Worm (Caenorhabditis elegans) whole organism, L4 larva: ENCODE data around the gene mrpl-48.
A peak's percentile ranks its signal among the peaks of the same experiment; 100 is the strongest.

Experiments
- D1046.2 ChIP-seq: fragments of 200-800 bp; sonication (Bioruptor generic); IDR thresholded peaks from 2 replicates; pipeline ENCODE4 v1.3.6; 2022; ENCODE audit warnings: missing genetic modification characterization, missing compliant biosample characterization
- F10B5.3 ChIP-seq: sonication (generic microtip); optimal IDR thresholded peaks from 2 replicates; lab custom pipeline; 2016; ENCODE audit warnings: mild to moderate bottlenecking, missing genetic modification characterization, missing compliant biosample characterization
- F26F4.8 ChIP-seq: fragments of 200-800 bp; sonication (Bioruptor generic); conservative IDR thresholded peaks from 2 replicates; pipeline ENCODE4 v1.3.6; 2022; ENCODE audit warnings: missing genetic modification characterization, missing compliant biosample characterization
- T20F7.1 ChIP-seq: fragments of 200-800 bp; sonication (Bioruptor generic); optimal IDR thresholded peaks from 2 replicates; lab custom pipeline; 2018; ENCODE audit warnings: mild to moderate bottlenecking, missing genetic modification characterization, missing compliant biosample characterization
- Y48G9A.11 ChIP-seq: fragments of 200-800 bp; sonication (Bioruptor generic); IDR thresholded peaks from 2 replicates; pipeline ENCODE4 v1.3.6; 2022; ENCODE audit warnings: missing genetic modification reagents, missing genetic modification characterization, missing compliant biosample characterization
- Y5F2A.4 ChIP-seq: fragments of 200-800 bp; sonication (Bioruptor generic); optimal IDR thresholded peaks from 2 replicates; lab custom pipeline; 2018; ENCODE audit warnings: mild to moderate bottlenecking, missing genetic modification characterization, missing compliant biosample characterization
- Y75B8A.6 ChIP-seq: fragments of 200-800 bp; sonication (Bioruptor generic); IDR thresholded peaks from 2 replicates; pipeline ENCODE4 v1.3.6; 2022; ENCODE audit warnings: missing genetic modification reagents, missing genetic modification characterization, missing compliant biosample characterization
- ZK337.2 ChIP-seq: fragments of 200-800 bp; sonication (Bioruptor generic); IDR thresholded peaks from 2 replicates; pipeline ENCODE4 v1.3.6; 2022; ENCODE audit warnings: missing genetic modification reagents, missing genetic modification characterization, missing compliant biosample characterization
- ZK546.5 ChIP-seq, 2 experiments: sonication (generic microtip); optimal IDR thresholded peaks; 2 replicates each; lab custom pipeline; 2017; ENCODE audit warnings: missing biosample characterization in 2 of 2, missing genetic modification characterization in 2 of 2
- aha-1 ChIP-seq: fragments of 150-350 bp; peaks from one replicate; lab custom pipeline; 2014; ENCODE audit warnings: missing biosample characterization, missing genetic modification characterization
- ceh-28 ChIP-seq: fragments of 150-350 bp; optimal IDR thresholded peaks from 2 replicates; lab custom pipeline; 2014; ENCODE audit warnings: missing biosample characterization, missing genetic modification reagents, missing genetic modification characterization
- ceh-44 ChIP-seq: fragments of 200-800 bp; sonication (Bioruptor generic); IDR thresholded peaks from 2 replicates; pipeline ENCODE4 v1.3.6; 2022; ENCODE audit warnings: missing genetic modification reagents, missing genetic modification characterization, missing compliant biosample characterization
- ceh-82 ChIP-seq: sonication (generic microtip); optimal IDR thresholded peaks from 2 replicates; lab custom pipeline; 2017; ENCODE audit warnings: missing biosample characterization, missing genetic modification characterization
- ces-1 ChIP-seq: fragments of 150-350 bp; sonication (generic microtip); optimal IDR thresholded peaks from 4 replicates; lab custom pipeline; 2014; ENCODE audit warnings: missing biosample characterization, missing genetic modification reagents, missing genetic modification characterization
- ctbp-1 ChIP-seq: fragments of 200-800 bp; sonication (Bioruptor generic); IDR thresholded peaks from 2 replicates; pipeline ENCODE4 v1.3.6; 2022; ENCODE audit warnings: missing genetic modification reagents, missing genetic modification characterization, missing compliant biosample characterization
- daf-12 ChIP-seq: fragments of 150-350 bp; optimal IDR thresholded peaks from 2 replicates; lab custom pipeline; 2014; ENCODE audit warnings: missing biosample characterization, missing genetic modification reagents, missing genetic modification characterization
- daf-19 ChIP-seq: fragments of 200-800 bp; sonication (Bioruptor generic); conservative IDR thresholded peaks from 2 replicates; pipeline ENCODE4 v1.3.6; 2022; ENCODE audit warnings: missing genetic modification characterization, missing compliant biosample characterization
- daf-8 ChIP-seq: fragments of 200-800 bp; sonication (Bioruptor generic); IDR thresholded peaks from 2 replicates; pipeline ENCODE4 v1.3.6; 2022; ENCODE audit warnings: missing genetic modification characterization, missing compliant biosample characterization
- dmd-6 ChIP-seq: fragments of 200-800 bp; sonication (Bioruptor generic); IDR thresholded peaks from 2 replicates; pipeline ENCODE4 v1.3.6; 2022; ENCODE audit warnings: missing genetic modification reagents, missing genetic modification characterization, missing compliant biosample characterization
- dpl-1 ChIP-seq: fragments of 150-350 bp; optimal IDR thresholded peaks from 2 replicates; lab custom pipeline; 2014; ENCODE audit warnings: missing biosample characterization, missing genetic modification reagents, missing genetic modification characterization
- duxl-1 ChIP-seq: sonication (generic microtip); optimal IDR thresholded peaks from 2 replicates; lab custom pipeline; 2016; ENCODE audit warnings: mild to moderate bottlenecking, missing genetic modification characterization, moderate library complexity, missing compliant biosample characterization; ENCODE audit not compliant: poor library complexity
- dve-1 ChIP-seq: sonication (generic microtip); optimal IDR thresholded peaks from 2 replicates; lab custom pipeline; 2017; ENCODE audit warnings: antibody characterized with exemption, mild to moderate bottlenecking, missing genetic modification characterization, missing compliant biosample characterization; ENCODE audit not compliant: insufficient read depth
- egl-43 ChIP-seq: fragments of 200-800 bp; sonication (Bioruptor generic); IDR thresholded peaks from 2 replicates; pipeline ENCODE4 v1.3.6; 2022; ENCODE audit warnings: missing genetic modification reagents, missing genetic modification characterization, missing compliant biosample characterization
- fkh-10 ChIP-seq: fragments of 150-350 bp; optimal IDR thresholded peaks from 2 replicates; lab custom pipeline; 2014; ENCODE audit warnings: missing biosample characterization, missing genetic modification reagents, missing genetic modification characterization
- fos-1 ChIP-seq: fragments of 150-350 bp; optimal IDR thresholded peaks from 2 replicates; lab custom pipeline; 2014; ENCODE audit warnings: missing biosample characterization, missing genetic modification characterization
- gei-8 ChIP-seq: fragments of 200-800 bp; sonication (Bioruptor generic); optimal IDR thresholded peaks from 2 replicates; lab custom pipeline; 2018; ENCODE audit warnings: mild to moderate bottlenecking, missing genetic modification characterization, missing compliant biosample characterization
- jun-1 ChIP-seq: fragments of 150-350 bp; optimal IDR thresholded peaks from 2 replicates; lab custom pipeline; 2014; ENCODE audit warnings: missing biosample characterization, missing genetic modification reagents, missing genetic modification characterization
- lim-7 ChIP-seq: fragments of 200-800 bp; sonication (Bioruptor generic); IDR thresholded peaks from 2 replicates; pipeline ENCODE4 v1.3.6; 2022; ENCODE audit warnings: missing genetic modification characterization, missing compliant biosample characterization
- lin-1 ChIP-seq: fragments of 200-800 bp; sonication (Bioruptor generic); IDR thresholded peaks from 2 replicates; pipeline ENCODE4 v1.3.6; 2022; ENCODE audit warnings: missing genetic modification reagents, missing genetic modification characterization, missing compliant biosample characterization
- lin-29 ChIP-seq: fragments of 200-800 bp; sonication (Bioruptor generic); IDR thresholded peaks from 2 replicates; pipeline ENCODE4 v1.3.6; 2022; ENCODE audit warnings: missing genetic modification reagents, missing genetic modification characterization, missing compliant biosample characterization
- lin-38 ChIP-seq: fragments of 200-800 bp; sonication (Bioruptor generic); IDR thresholded peaks from 2 replicates; pipeline ENCODE4 v1.3.6; 2022; ENCODE audit warnings: missing genetic modification reagents, missing genetic modification characterization, missing compliant biosample characterization
- lir-3 ChIP-seq: sonication (generic microtip); optimal IDR thresholded peaks from 2 replicates; lab custom pipeline; 2016; ENCODE audit warnings: mild to moderate bottlenecking, missing genetic modification characterization, missing compliant biosample characterization
- lsy-2 ChIP-seq, 2 experiments: fragments of 150-350 bp in 1 of 2; sonication (generic microtip) in 1 of 2; optimal IDR thresholded peaks; 2 replicates each; lab custom pipeline; 2014 to 2017; ENCODE audit warnings: missing biosample characterization in 2 of 2, missing genetic modification characterization in 2 of 2
- madf-5 ChIP-seq, 2 experiments: fragments of 200-800 bp; sonication (Bioruptor generic); IDR thresholded peaks; 2 replicates each; pipeline ENCODE4 v1.3.6; 2022; ENCODE audit warnings: missing compliant biosample characterization in 2 of 2, missing genetic modification characterization in 2 of 2
- madf-9 ChIP-seq: fragments of 200-800 bp; sonication (Bioruptor generic); conservative IDR thresholded peaks from 2 replicates; pipeline ENCODE4 v1.3.6; 2022; ENCODE audit warnings: missing genetic modification reagents, missing genetic modification characterization, missing compliant biosample characterization
- mdl-1 ChIP-seq, 2 experiments: fragments of 150-350 bp in 1 of 2; sonication (generic microtip) in 1 of 2; optimal IDR thresholded peaks; 2 replicates each; lab custom pipeline; 2014 to 2017; ENCODE audit warnings: missing biosample characterization in 2 of 2, missing genetic modification characterization in 2 of 2
- nhr-102 ChIP-seq: sonication (generic microtip); optimal IDR thresholded peaks from 2 replicates; lab custom pipeline; 2016; ENCODE audit warnings: mild to moderate bottlenecking, missing genetic modification characterization, moderate library complexity, missing compliant biosample characterization
- nhr-11 ChIP-seq: fragments of 150-350 bp; optimal IDR thresholded peaks from 2 replicates; lab custom pipeline; 2014; ENCODE audit warnings: missing biosample characterization, missing genetic modification characterization
- nhr-111 ChIP-seq: fragments of 200-800 bp; sonication (Bioruptor generic); optimal IDR thresholded peaks from 2 replicates; lab custom pipeline; 2018; ENCODE audit warnings: mild to moderate bottlenecking, missing genetic modification characterization, missing compliant biosample characterization
- nhr-25 ChIP-seq: sonication (generic microtip); optimal IDR thresholded peaks from 2 replicates; lab custom pipeline; 2017; ENCODE audit warnings: missing genetic modification characterization, mild to moderate bottlenecking, missing compliant biosample characterization, antibody characterized with exemption, moderate library complexity, borderline replicate concordance; ENCODE audit not compliant: insufficient read depth
- nhr-28 ChIP-seq: fragments of 150-350 bp; optimal IDR thresholded peaks from 2 replicates; lab custom pipeline; 2014; ENCODE audit warnings: missing biosample characterization, missing genetic modification characterization
- nhr-48 ChIP-seq: sonication (generic microtip); optimal IDR thresholded peaks from 2 replicates; lab custom pipeline; 2016; ENCODE audit warnings: mild to moderate bottlenecking, missing genetic modification characterization, missing compliant biosample characterization
- nhr-6 ChIP-seq: fragments of 150-350 bp; optimal IDR thresholded peaks from 2 replicates; lab custom pipeline; 2014; ENCODE audit warnings: missing biosample characterization, missing genetic modification characterization
- rbr-2 ChIP-seq: sonication (generic microtip); optimal IDR thresholded peaks from 2 replicates; lab custom pipeline; 2016; ENCODE audit warnings: missing genotype, missing genetic modification characterization, missing compliant biosample characterization
- snpc-1.2 ChIP-seq: fragments of 200-800 bp; sonication (Bioruptor generic); IDR thresholded peaks from 2 replicates; pipeline ENCODE4 v1.3.6; 2022; ENCODE audit warnings: missing genetic modification reagents, missing genetic modification characterization, missing compliant biosample characterization
- spr-3 ChIP-seq: fragments of 200-800 bp; sonication (Bioruptor generic); optimal IDR thresholded peaks from 2 replicates; lab custom pipeline; 2018; ENCODE audit warnings: mild to moderate bottlenecking, missing genetic modification characterization, missing compliant biosample characterization
- tra-1 ChIP-seq: fragments of 200-800 bp; sonication (Bioruptor generic); IDR thresholded peaks from 2 replicates; pipeline ENCODE4 v1.3.6; 2022; ENCODE audit warnings: missing genetic modification reagents, missing genetic modification characterization, missing compliant biosample characterization
- unc-39 ChIP-seq: sonication (generic microtip); optimal IDR thresholded peaks from 2 replicates; lab custom pipeline; 2017; ENCODE audit warnings: missing biosample characterization, missing genetic modification characterization
- unc-62 ChIP-seq, 3 experiments: fragments of 150-350 bp in 1 of 3; sonication (generic microtip); optimal IDR thresholded peaks in 2 of 3; peaks in 1 of 3; 1 replicate in 1 of 3; 2 replicates in 2 of 3; lab custom pipeline; 2014 to 2017; ENCODE audit warnings: missing biosample characterization in 3 of 3, missing genetic modification characterization in 3 of 3, missing genetic modification reagents in 3 of 3, missing genotype in 1 of 3
- zag-1 ChIP-seq: fragments of 150-350 bp; optimal IDR thresholded peaks from 2 replicates; lab custom pipeline; 2014; ENCODE audit warnings: missing biosample characterization, missing genetic modification characterization
- zfp-2 ChIP-seq: sonication (generic microtip); optimal IDR thresholded peaks from 2 replicates; lab custom pipeline; 2016; ENCODE audit warnings: mild to moderate bottlenecking, missing genetic modification characterization, missing compliant biosample characterization

The mrpl-48 gene

DNA sequence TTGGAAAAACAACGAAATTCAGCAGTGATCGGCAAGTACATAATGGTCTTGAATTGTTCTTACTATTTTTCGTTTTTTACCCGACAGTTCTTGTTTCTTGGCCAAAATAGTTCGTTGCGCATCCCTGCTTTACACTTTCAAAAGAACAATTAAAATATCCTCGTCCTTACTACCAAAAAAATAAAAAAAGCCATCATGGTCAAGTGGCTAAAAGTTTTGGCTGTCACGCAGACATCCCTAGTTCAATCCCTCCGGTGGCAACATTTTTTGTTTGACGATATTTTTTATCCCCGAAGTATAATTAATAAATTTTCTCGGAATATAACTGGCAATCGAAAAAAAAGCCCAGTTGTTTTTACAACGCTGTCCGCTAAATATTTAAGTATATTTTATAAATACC lies 1.6 kb upstream of the mrpl-48 start (continued):
- TF ChIP-seq unc-39 (tag; lab: Kevin White, UChicago): no peak
- TF ChIP-seq lin-29: no peak
- peak; percentile 42 for TF ChIP-seq Y5F2A.4 (GFP tag; lab: Kevin White, UChicago)
- TF ChIP-seq spr-3: peak; percentile 2
- peak; percentile 77 for TF ChIP-seq gei-8 (GFP tag; lab: Kevin White, UChicago)
- no peak for TF ChIP-seq lir-3 (tag; lab: Kevin White, UChicago)
- TF ChIP-seq lin-38: peak; percentile 72
- peak; percentile 78 for TF ChIP-seq Y48G9A.11 (GFP tag; lab: Robert Waterston, UW)
- no peak for TF ChIP-seq T20F7.1 (GFP tag; lab: Kevin White, UChicago)
- 0 out of 2 replicates have a peak, but pooled peaks have one; percentile 21 for TF ChIP-seq madf-9 (GFP tag; lab: Robert Waterston, UW)
- peak; percentile 77 for TF ChIP-seq lin-1 (GFP tag; lab: Robert Waterston, UW)
- no peak for TF ChIP-seq ces-1
- no peak for TF ChIP-seq fos-1
- no peak for TF ChIP-seq daf-8 (GFP tag; lab: Robert Waterston, UW)
- TF ChIP-seq zfp-2 (tag; lab: Kevin White, UChicago): no peak
- TF ChIP-seq ZK337.2: no peak
- TF ChIP-seq rbr-2: no peak
- no peak for TF ChIP-seq lsy-2 (tag; optimal IDR thresholded peaks at IDR 0.05; lab: Kevin White, UChicago)
- no peak for TF ChIP-seq ZK546.5 (tag; optimal IDR thresholded peaks at IDR 0.05; lab: Kevin White, UChicago)
- no peak for TF ChIP-seq nhr-102 (tag; lab: Kevin White, UChicago)
- TF ChIP-seq ceh-82 (tag; lab: Kevin White, UChicago): no peak
- TF ChIP-seq fkh-10 (GFP tag; lab: Kevin White, UChicago): no peak
- peak; percentile 99 for TF ChIP-seq lim-7
- no peak for TF ChIP-seq nhr-25 (tag; lab: Kevin White, UChicago)
- TF ChIP-seq madf-5 (GFP tag; IDR thresholded peaks at IDR 0.05; lab: Robert Waterston, UW): peak; percentile 78 to 94; a peak in 3 of 4 replicates
- no peak for TF ChIP-seq dpl-1 (GFP tag; lab: Kevin White, UChicago)
- TF ChIP-seq F26F4.8 (GFP tag; lab: Robert Waterston, UW): peak; percentile 76
- TF ChIP-seq Y75B8A.6 (GFP tag; lab: Robert Waterston, UW): peak; percentile 93
- peak; percentile 87; the same call in 1 of the 2 replicates for TF ChIP-seq D1046.2
- TF ChIP-seq F10B5.3: no peak
- TF ChIP-seq ctbp-1 (GFP tag; lab: Robert Waterston, UW): peak; percentile 68
- TF ChIP-seq tra-1 (GFP tag; lab: Robert Waterston, UW): peak; percentile 47; the same call in 1 of the 2 replicates
- TF ChIP-seq zag-1 (tag; lab: Kevin White, UChicago): no peak
- TF ChIP-seq dve-1 (tag; lab: Kevin White, UChicago): no peak
- TF ChIP-seq unc-62 (GFP tag; optimal IDR thresholded peaks at IDR 0.05 in 1 of 2; lab: Kevin White, UChicago): no peak
- no peak for TF ChIP-seq unc-62 (tag; optimal IDR thresholded peaks at IDR 0.05; lab: Kevin White, UChicago)
- peak; percentile 51 for TF ChIP-seq duxl-1 (tag; lab: Kevin White, UChicago)
- TF ChIP-seq dmd-6 (GFP tag; lab: Robert Waterston, UW): no peak
- no peak for TF ChIP-seq jun-1 (tag; lab: Kevin White, UChicago)
- no peak for TF ChIP-seq daf-12 (tag; lab: Kevin White, UChicago)
- no peak for TF ChIP-seq nhr-48 (tag; lab: Kevin White, UChicago)
- no peak for TF ChIP-seq aha-1 (tag; lab: Kevin White, UChicago)
- no peak for TF ChIP-seq nhr-6 (tag; lab: Kevin White, UChicago)
- peak; percentile 87 for TF ChIP-seq snpc-1.2 (GFP tag; lab: Robert Waterston, UW)
- peak; percentile 69; the same call in 1 of the 2 replicates for TF ChIP-seq egl-43 (GFP tag; lab: Robert Waterston, UW)
- peak; percentile 76 for TF ChIP-seq nhr-111 (GFP tag; lab: Kevin White, UChicago)
- no peak for TF ChIP-seq nhr-11
- no peak for TF ChIP-seq mdl-1 (tag; optimal IDR thresholded peaks at IDR 0.05; lab: Kevin White, UChicago)
- no peak for TF ChIP-seq nhr-28
- no peak for TF ChIP-seq ceh-44
- TF ChIP-seq daf-19: peak; percentile 88
- TF ChIP-seq ceh-28: no peak
